Fruit fly (Drosophila melanogaster): ENCODE results near the gene Rab18.

- TF ChIP-seq CG7045 (GFP tag; optimal IDR thresholded peaks at IDR 0.05), result peak; percentile 30
- no peak for TF ChIP-seq CG1620 (GFP tag; optimal IDR thresholded peaks at IDR 0.05)
- TF ChIP-seq CG7101 (tag; optimal IDR thresholded peaks at IDR 0.05), result no peak
- TF ChIP-seq Hr96 (GFP tag; optimal IDR thresholded peaks at IDR 0.05), result no peak
- peak; percentile 35 for TF ChIP-seq CG33017 (tag; optimal IDR thresholded peaks at IDR 0.05)
- TF ChIP-seq cnc (optimal IDR thresholded peaks at IDR 0.05), result no peak
- TF ChIP-seq toe (GFP tag; optimal IDR thresholded peaks at IDR 0.05), result no peak
- no peak for TF ChIP-seq CG11617 (GFP tag; optimal IDR thresholded peaks at IDR 0.05)
- TF ChIP-seq Crg-1 (GFP tag; optimal IDR thresholded peaks at IDR 0.05), result no peak
- TF ChIP-seq bab1 (GFP tag; optimal IDR thresholded peaks at IDR 0.05), result no peak
These were observed 33.0 kb downstream of the Rab18 start for dm6 chrX:5638588-5638987.

All from whole organism, adult.